Fruit fly (Drosophila melanogaster) whole organism, embryonic: Measurements from ENCODE around the gene Pex1.
A peak's percentile ranks its signal among the peaks of the same experiment; 100 is the strongest.

ENCODE experiments used
- ATbp ChIP-seq: fragments of 200-800 bp; sonication (Bioruptor generic); optimal IDR thresholded peaks from 2 replicates; lab custom pipeline; 2017; ENCODE audit warnings: missing biosample characterization, mild to moderate bottlenecking, missing genetic modification characterization, missing genetic modification reagents
- Awh ChIP-seq: fragments of 200-800 bp; sonication (Bioruptor generic); IDR thresholded peaks from 2 replicates; pipeline ENCODE4, ENCODE4 v1.3.6; 2022; ENCODE audit warnings: missing biosample characterization, missing genetic modification characterization
- CG10209 ChIP-seq: fragments of 200-800 bp; sonication (Bioruptor generic); optimal IDR thresholded peaks from 3 replicates; lab custom pipeline; 2017; ENCODE audit warnings: missing biosample characterization, mild to moderate bottlenecking, missing genetic modification characterization, missing genetic modification reagents
- CG12219 ChIP-seq: fragments of 200-800 bp; sonication (Bioruptor generic); optimal IDR thresholded peaks from 3 replicates; lab custom pipeline; 2018; ENCODE audit warnings: missing biosample characterization, mild to moderate bottlenecking, missing genetic modification characterization
- CG15011 ChIP-seq: fragments of 200-800 bp; sonication (Bioruptor generic); optimal IDR thresholded peaks from 3 replicates; lab custom pipeline; 2018; ENCODE audit warnings: missing biosample characterization, mild to moderate bottlenecking, missing genetic modification characterization
- CG15269 ChIP-seq: fragments of 200-800 bp; sonication (Bioruptor generic); optimal IDR thresholded peaks from 2 replicates; lab custom pipeline; 2018; ENCODE audit warnings: missing biosample characterization, mild to moderate bottlenecking, missing genetic modification characterization, moderate library complexity
- CG16863 ChIP-seq: fragments of 200-800 bp; sonication (Bioruptor generic); optimal IDR thresholded peaks from 3 replicates; lab custom pipeline; 2016; ENCODE audit warnings: missing biosample characterization, missing genetic modification characterization
- CG17186 ChIP-seq: fragments of 200-800 bp; sonication (Bioruptor generic); optimal IDR thresholded peaks from 3 replicates; lab custom pipeline; 2017; ENCODE audit warnings: missing biosample characterization, missing genetic modification reagents, missing genetic modification characterization
- CG17568 ChIP-seq: fragments of 200-800 bp; sonication (Bioruptor generic); optimal IDR thresholded peaks from 2 replicates; lab custom pipeline; 2018; ENCODE audit warnings: missing biosample characterization, mild to moderate bottlenecking, missing genetic modification characterization, moderate library complexity
- CG17802 ChIP-seq: fragments of 200-800 bp; sonication (Bioruptor generic); optimal IDR thresholded peaks from 2 replicates; lab custom pipeline; 2018; ENCODE audit warnings: missing biosample characterization, mild to moderate bottlenecking, missing genetic modification characterization, moderate library complexity
- CG1832 ChIP-seq: fragments of 200-800 bp; sonication (Bioruptor generic); optimal IDR thresholded peaks from 2 replicates; lab custom pipeline; 2017; ENCODE audit warnings: missing biosample characterization, mild to moderate bottlenecking, missing genetic modification characterization, inconsistent platforms
- CG3847 ChIP-seq: fragments of 200-800 bp; sonication (Bioruptor generic); IDR thresholded peaks from 2 replicates; pipeline ENCODE4 v1.3.6; 2022; ENCODE audit warnings: missing biosample characterization, missing genetic modification characterization
- CG4360 ChIP-seq: fragments of 200-800 bp; sonication (Bioruptor generic); IDR thresholded peaks from 2 replicates; pipeline ENCODE4 v1.3.6; 2022; ENCODE audit warnings: missing biosample characterization, missing genetic modification characterization
- CG4424 ChIP-seq: fragments of 200-800 bp; sonication (Bioruptor generic); optimal IDR thresholded peaks from 3 replicates; lab custom pipeline; 2016; ENCODE audit warnings: missing biosample characterization, missing genetic modification characterization
- CG5953 ChIP-seq: fragments of 200-800 bp; sonication (Bioruptor generic); IDR thresholded peaks from 2 replicates; pipeline ENCODE4 v1.3.6; 2022; ENCODE audit warnings: missing biosample characterization, missing genetic modification characterization
- CG6791 ChIP-seq: fragments of 200-800 bp; sonication (Bioruptor generic); IDR thresholded peaks from 3 replicates; pipeline ENCODE4 v1.3.6; 2022; ENCODE audit warnings: missing biosample characterization, missing genetic modification characterization; ENCODE audit not compliant: partially characterized antibody
- CG9876 ChIP-seq: fragments of 200-800 bp; sonication (Bioruptor generic); optimal IDR thresholded peaks from 2 replicates; lab custom pipeline; 2016; ENCODE audit warnings: missing biosample characterization, missing genetic modification characterization
- CkIIα-i1 ChIP-seq: fragments of 200-800 bp; sonication (Bioruptor generic); IDR thresholded peaks from 2 replicates; pipeline ENCODE4 v1.3.6; 2022; ENCODE audit warnings: missing biosample characterization, missing genetic modification characterization
- Dbx ChIP-seq: fragments of 200-800 bp; sonication (Bioruptor generic); IDR thresholded peaks from 3 replicates; pipeline ENCODE4 v1.3.6; 2022; ENCODE audit warnings: missing biosample characterization, missing genetic modification characterization
- ERR ChIP-seq: fragments of 200-800 bp; sonication (Bioruptor generic); optimal IDR thresholded peaks from 2 replicates; lab custom pipeline; 2016; ENCODE audit warnings: missing biosample characterization, missing genetic modification characterization
- Elba2 ChIP-seq: fragments of 200-800 bp; sonication (Bioruptor generic); optimal IDR thresholded peaks from 3 replicates; lab custom pipeline; 2016; ENCODE audit warnings: missing biosample characterization, missing genetic modification characterization
- HLH54F ChIP-seq: fragments of 200-800 bp; sonication (Bioruptor generic); optimal IDR thresholded peaks from 3 replicates; lab custom pipeline; 2016; ENCODE audit warnings: missing biosample characterization, missing genetic modification characterization
- Hand ChIP-seq: fragments of 200-800 bp; sonication (Bioruptor generic); optimal IDR thresholded peaks from 2 replicates; lab custom pipeline; 2017; ENCODE audit warnings: mild to moderate bottlenecking, missing biosample characterization, missing genetic modification reagents, missing genetic modification characterization
- Hey ChIP-seq: fragments of 200-800 bp; sonication (Bioruptor generic); optimal IDR thresholded peaks from 3 replicates; lab custom pipeline; 2018; ENCODE audit warnings: missing biosample characterization, mild to moderate bottlenecking, missing genetic modification characterization
- Hr39 ChIP-seq: fragments of >200 bp; optimal IDR thresholded peaks from 2 replicates; lab custom pipeline; 2017
- Lpt ChIP-seq: fragments of >200 bp; optimal IDR thresholded peaks from 2 replicates; lab custom pipeline; 2018; ENCODE audit warnings: missing biosample characterization, missing genetic modification characterization
- Meics ChIP-seq: fragments of 200-800 bp; sonication (Bioruptor generic); optimal IDR thresholded peaks from 2 replicates; lab custom pipeline; 2017; ENCODE audit warnings: missing biosample characterization, mild to moderate bottlenecking, missing genetic modification characterization
- NFAT ChIP-seq: fragments of 200-800 bp; sonication (Bioruptor generic); IDR thresholded peaks from 2 replicates; pipeline ENCODE4 v1.3.6; 2022; ENCODE audit warnings: missing biosample characterization, missing genetic modification characterization
- Usf ChIP-seq: fragments of 200-800 bp; sonication (Bioruptor generic); optimal IDR thresholded peaks from 2 replicates; lab custom pipeline; 2017; ENCODE audit warnings: missing genotype, missing biosample characterization, missing genetic modification characterization
- Vsx1 ChIP-seq: fragments of 200-800 bp; sonication (Bioruptor generic); optimal IDR thresholded peaks from 2 replicates; lab custom pipeline; 2017; ENCODE audit warnings: missing biosample characterization, mild to moderate bottlenecking, missing genetic modification characterization, missing genetic modification reagents
- amos ChIP-seq: fragments of 200-800 bp; sonication (Bioruptor generic); IDR thresholded peaks from 2 replicates; pipeline ENCODE4 v1.3.6; 2022; ENCODE audit warnings: missing biosample characterization, missing genetic modification characterization; ENCODE audit not compliant: partially characterized antibody
- bbx ChIP-seq: fragments of 200-800 bp; sonication (Bioruptor generic); IDR thresholded peaks from 2 replicates; pipeline ENCODE4 v1.3.6; 2022; ENCODE audit warnings: missing biosample characterization, missing genetic modification characterization; ENCODE audit not compliant: partially characterized antibody
- cas ChIP-seq: fragments of 200-800 bp; sonication (Bioruptor generic); IDR thresholded peaks from 2 replicates; pipeline ENCODE4 v1.3.6; 2022; ENCODE audit warnings: missing biosample characterization, missing genetic modification characterization
- caup ChIP-seq: fragments of 200-800 bp; sonication (Bioruptor generic); optimal IDR thresholded peaks from 3 replicates; lab custom pipeline; 2017; ENCODE audit warnings: missing biosample characterization, mild to moderate bottlenecking, missing genetic modification characterization, moderate library complexity; ENCODE audit not compliant: severe bottlenecking
- cg ChIP-seq: fragments of 200-800 bp; sonication (Bioruptor generic); optimal IDR thresholded peaks from 3 replicates; lab custom pipeline; 2019; ENCODE audit warnings: missing biosample characterization, mild to moderate bottlenecking, missing genetic modification characterization, moderate library complexity
- chm ChIP-seq: fragments of 200-800 bp; sonication (Bioruptor generic); IDR thresholded peaks from 2 replicates; pipeline ENCODE4 v1.3.6; 2022; ENCODE audit warnings: missing biosample characterization, missing genetic modification characterization
- corto ChIP-seq: fragments of 200-800 bp; sonication (Bioruptor generic); optimal IDR thresholded peaks from 2 replicates; lab custom pipeline; 2016; ENCODE audit warnings: missing biosample characterization, mild to moderate bottlenecking, missing genetic modification characterization, moderate library complexity
- crc ChIP-seq: fragments of 200-800 bp; sonication (Bioruptor generic); optimal IDR thresholded peaks from 2 replicates; lab custom pipeline; 2016; ENCODE audit warnings: missing biosample characterization, missing genetic modification characterization
- crp ChIP-seq, 2 experiments: fragments of 200-800 bp; sonication (Bioruptor generic); optimal IDR thresholded peaks; 2 replicates in 1 of 2; 3 replicates in 1 of 2; lab custom pipeline; 2017; ENCODE audit warnings: missing biosample characterization in 2 of 2, missing genetic modification characterization in 2 of 2, mild to moderate bottlenecking in 1 of 2, moderate library complexity in 1 of 2
- jing ChIP-seq: fragments of 200-800 bp; sonication (Bioruptor generic); optimal IDR thresholded peaks from 2 replicates; lab custom pipeline; 2018; ENCODE audit warnings: missing biosample characterization, mild to moderate bottlenecking, missing genetic modification characterization
- jumu ChIP-seq: fragments of 200-800 bp; sonication (Bioruptor generic); optimal IDR thresholded peaks from 3 replicates; lab custom pipeline; 2016; ENCODE audit warnings: missing biosample characterization, missing genetic modification characterization
- onecut ChIP-seq: fragments of 200-800 bp; sonication (Bioruptor generic); IDR thresholded peaks from 2 replicates; pipeline ENCODE4 v1.3.6; 2022; ENCODE audit warnings: missing biosample characterization, missing genetic modification characterization
- pnt ChIP-seq: fragments of 200-800 bp; sonication (Bioruptor generic); optimal IDR thresholded peaks from 3 replicates; lab custom pipeline; 2016; ENCODE audit warnings: missing biosample characterization, missing genetic modification characterization
- row ChIP-seq: fragments of 200-800 bp; sonication (Bioruptor generic); IDR thresholded peaks from 3 replicates; pipeline ENCODE4 v1.3.6; 2022; ENCODE audit warnings: missing biosample characterization, missing genetic modification characterization
- salm ChIP-seq: fragments of 200-800 bp; sonication (Bioruptor generic); optimal IDR thresholded peaks from 2 replicates; lab custom pipeline; 2018; ENCODE audit warnings: missing biosample characterization, mild to moderate bottlenecking, missing genetic modification characterization
- sd ChIP-seq: fragments of 200-800 bp; sonication (Bioruptor generic); optimal IDR thresholded peaks from 3 replicates; lab custom pipeline; 2018; ENCODE audit warnings: missing biosample characterization, mild to moderate bottlenecking, missing genetic modification characterization, moderate library complexity
- so ChIP-seq: fragments of 200-800 bp; sonication (Bioruptor generic); IDR thresholded peaks from 3 replicates; pipeline ENCODE4 v1.3.6; 2022; ENCODE audit warnings: missing biosample characterization, missing genetic modification characterization
- ttk ChIP-seq: fragments of 200-800 bp; sonication (Bioruptor generic); IDR thresholded peaks from 2 replicates; pipeline ENCODE4 v2.1.2; 2022; ENCODE audit warnings: missing biosample characterization, missing genetic modification characterization
- tup ChIP-seq: fragments of 200-800 bp; sonication (Bioruptor generic); optimal IDR thresholded peaks from 2 replicates; lab custom pipeline; 2016; ENCODE audit warnings: missing biosample characterization, mild to moderate bottlenecking, missing genetic modification characterization, moderate library complexity
- zen ChIP-seq: fragments of 200-800 bp; sonication (Bioruptor generic); optimal IDR thresholded peaks from 3 replicates; lab custom pipeline; 2018; ENCODE audit warnings: missing biosample characterization, mild to moderate bottlenecking, missing genetic modification characterization, moderate library complexity

Gene Pex1

dm6 chr3L:14049620-14050253, 22.0 kb upstream of the Pex1 start, which contains the start of gene Neurl4 (continued):
- TF ChIP-seq crp (GFP tag; optimal IDR thresholded peaks at IDR 0.05; lab: Kevin White, UChicago) (peak in 1 of 2 experiments; percentile 36), zen (tag; lab: Kevin White, UChicago) (peak; percentile 69), CkIIα-i1 (no peak), jing (GFP tag; lab: Kevin White, UChicago) (peak; percentile 38), cg (GFP tag; lab: Kevin White, UChicago) (no peak), CG4360 (no peak), Hr39 (lab: Kevin White, UChicago) (no peak), ATbp (GFP tag; lab: Kevin White, UChicago) (no peak), caup (GFP tag; lab: Kevin White, UChicago) (no peak), HLH54F (GFP tag; lab: Kevin White, UChicago) (peak; percentile 52), sd (tag; lab: Kevin White, UChicago) (no peak), chm (GFP tag; lab: Robert Waterston, UW) (peak; percentile 81), Hand (no peak), CG4424 (GFP tag; lab: Kevin White, UChicago) (no peak), CG15011 (GFP tag; lab: Kevin White, UChicago) (peak; percentile 24), Vsx1 (GFP tag; lab: Kevin White, UChicago) (no peak), CG17186 (GFP tag; lab: Kevin White, UChicago) (no peak), CG15269 (tag; lab: Kevin White, UChicago) (no peak), CG17568 (no peak), salm (tag; lab: Kevin White, UChicago) (no peak), Awh (GFP tag; lab: Robert Waterston, UW) (peak; percentile 78), Dbx (peak; percentile 68; the same call in 2 of the 3 replicates), Usf (peak; percentile 23), CG5953 (GFP tag; lab: Robert Waterston, UW) (0 out of 2 replicates have a peak, but pooled peaks have one; percentile 29), CG9876 (peak; percentile 51), Meics (GFP tag; lab: Kevin White, UChicago) (no peak), amos (GFP tag; lab: Robert Waterston, UW) (peak; percentile 28; the same call in 1 of the 2 replicates), Elba2 (GFP tag; lab: Kevin White, UChicago) (peak; percentile 63), CG1832 (no peak), onecut (GFP tag; lab: Robert Waterston, UW) (peak; percentile 54), CG3847 (GFP tag; lab: Robert Waterston, UW) (peak; percentile 71), row (peak; percentile 84), pnt (peak; percentile 61), bbx (no peak), Hey (tag; lab: Kevin White, UChicago) (no peak), corto (GFP tag; lab: Kevin White, UChicago) (no peak), so (GFP tag; lab: Robert Waterston, UW) (0 out of 3 replicates have a peak, but pooled peaks have one; percentile 8), tup (GFP tag; lab: Kevin White, UChicago) (no peak), crc (peak; percentile 54), ERR (no peak), NFAT (0 out of 2 replicates have a peak, but pooled peaks have one; percentile 4), cas (GFP tag; lab: Robert Waterston, UW) (no peak), CG17802 (peak; percentile 36), CG10209 (GFP tag; lab: Kevin White, UChicago) (no peak), CG6791 (GFP tag; lab: Robert Waterston, UW) (no peak), CG12219 (GFP tag; lab: Kevin White, UChicago) (peak; percentile 75), jumu (peak; percentile 55), CG16863 (peak; percentile 66), ttk (GFP tag; lab: Robert Waterston, UW) (peak; percentile 68), Lpt (GFP tag; lab: Kevin White, UChicago) (no peak)
